Fruit fly (Drosophila melanogaster) whole organism, pupa: Measurements from ENCODE around the gene Gr64e.

Source experiments
- CG8301 ChIP-seq: fragments of 200-800 bp; sonication (Bioruptor generic); optimal IDR thresholded peaks from 2 replicates; lab custom pipeline; 2018; ENCODE audit warnings: missing biosample characterization, mild to moderate bottlenecking, missing genetic modification characterization
- Pif1B ChIP-seq: fragments of 200-800 bp; sonication (Bioruptor generic); optimal IDR thresholded peaks from 3 replicates; lab custom pipeline; 2016; ENCODE audit warnings: missing biosample characterization, missing genetic modification characterization
- fd96Ca ChIP-seq: fragments of 200-800 bp; sonication (Bioruptor generic); IDR thresholded peaks from 3 replicates; pipeline ENCODE4 v1.3.6; 2022; ENCODE audit warnings: missing biosample characterization, missing genetic modification characterization
- gl ChIP-seq: fragments of 200-800 bp; sonication (Bioruptor generic); optimal IDR thresholded peaks from 2 replicates; lab custom pipeline; 2018; ENCODE audit warnings: missing biosample characterization, mild to moderate bottlenecking, missing genetic modification characterization

DNA sequence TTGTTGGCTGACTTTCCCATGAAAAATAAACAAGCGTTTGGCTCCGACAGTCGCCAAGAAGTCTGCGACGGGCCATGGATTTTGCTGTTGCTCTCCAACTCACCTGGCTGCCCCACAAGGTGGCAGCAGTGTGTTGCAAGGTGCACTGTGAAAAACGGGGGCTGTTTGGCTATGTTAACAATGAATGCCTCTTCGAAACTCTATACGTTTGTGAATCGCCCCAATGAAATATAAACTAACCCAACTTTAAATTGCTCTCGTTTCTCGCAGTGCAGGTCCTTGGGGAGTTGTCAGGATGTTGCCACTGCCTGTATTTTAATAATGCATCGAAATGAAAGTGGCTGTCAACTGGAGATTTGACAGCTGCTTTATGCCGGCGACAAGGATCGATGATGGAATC, 17.6 kb upstream of the Gr64e start:
- TF ChIP-seq fd96Ca (GFP tag; lab: Robert Waterston, UW), result peak; percentile 57; the same call in 1 of the 3 replicates
- TF ChIP-seq Pif1B (GFP tag; lab: Kevin White, UChicago), result peak; percentile 1
- TF ChIP-seq CG8301 (tag; lab: Kevin White, UChicago), result peak; percentile 29
- no peak for TF ChIP-seq gl (tag; lab: Kevin White, UChicago)
